Worm (Caenorhabditis elegans) whole organism, mixed stage, embryonic: ENCODE results near the gene F19G12.1.

Experiments
- M03D4.4 ChIP-seq: sonication (generic microtip); optimal IDR thresholded peaks from 2 replicates; lab custom pipeline; 2017; ENCODE audit warnings: mild to moderate bottlenecking, missing genetic modification characterization, missing compliant biosample characterization
- bed-3 ChIP-seq: fragments of 200-800 bp; sonication (Bioruptor generic); optimal IDR thresholded peaks from 3 replicates; lab custom pipeline; 2018; ENCODE audit warnings: mild to moderate bottlenecking, missing genetic modification characterization, moderate library complexity, missing compliant biosample characterization
- blmp-1 ChIP-seq: fragments of 150-350 bp; optimal IDR thresholded peaks from 2 replicates; lab custom pipeline; 2014; ENCODE audit warnings: missing biosample characterization, missing genetic modification characterization
- ceh-39 ChIP-seq: fragments of 150-350 bp; optimal IDR thresholded peaks from 2 replicates; lab custom pipeline; 2014; ENCODE audit warnings: missing biosample characterization, missing genetic modification characterization
- ceh-43 ChIP-seq: fragments of 200-800 bp; sonication (Bioruptor generic); optimal IDR thresholded peaks from 2 replicates; lab custom pipeline; 2018; ENCODE audit warnings: mild to moderate bottlenecking, missing genetic modification characterization, moderate library complexity, missing compliant biosample characterization
- ces-1 ChIP-seq: fragments of 150-350 bp; optimal IDR thresholded peaks from 2 replicates; lab custom pipeline; 2014; ENCODE audit warnings: missing biosample characterization, missing genetic modification reagents, missing genetic modification characterization
- cnd-1 ChIP-seq: fragments of 200-800 bp; sonication (Bioruptor generic); optimal IDR thresholded peaks from 2 replicates; lab custom pipeline; 2018; ENCODE audit warnings: mild to moderate bottlenecking, missing genetic modification characterization, missing compliant biosample characterization
- drap-1 ChIP-seq: fragments of 200-800 bp; sonication (Bioruptor generic); optimal IDR thresholded peaks from 3 replicates; lab custom pipeline; 2018; ENCODE audit warnings: mild to moderate bottlenecking, missing genetic modification characterization, missing compliant biosample characterization
- elt-3 ChIP-seq: fragments of 150-350 bp; optimal IDR thresholded peaks from 2 replicates; lab custom pipeline; 2014; ENCODE audit warnings: missing biosample characterization, missing genetic modification characterization
- flh-1 ChIP-seq: fragments of 200-800 bp; sonication (Bioruptor generic); optimal IDR thresholded peaks from 2 replicates; lab custom pipeline; 2018; ENCODE audit warnings: mild to moderate bottlenecking, missing genetic modification characterization, moderate library complexity, missing compliant biosample characterization
- ham-2 ChIP-seq: fragments of 200-800 bp; sonication (Bioruptor generic); optimal IDR thresholded peaks from 2 replicates; lab custom pipeline; 2018; ENCODE audit warnings: mild to moderate bottlenecking, missing genetic modification characterization, missing compliant biosample characterization
- hlh-1 ChIP-seq: fragments of 150-350 bp; optimal IDR thresholded peaks from 2 replicates; lab custom pipeline; 2014; ENCODE audit warnings: missing biosample characterization, missing genetic modification reagents, missing genetic modification characterization
- lin-13 ChIP-seq: fragments of 150-350 bp; optimal IDR thresholded peaks from 2 replicates; lab custom pipeline; 2014; ENCODE audit warnings: missing biosample characterization, missing genetic modification characterization
- lin-32 ChIP-seq: fragments of 200-800 bp; sonication (Bioruptor generic); optimal IDR thresholded peaks from 2 replicates; lab custom pipeline; 2018; ENCODE audit warnings: mild to moderate bottlenecking, missing genetic modification characterization, missing compliant biosample characterization
- lsy-2 ChIP-seq: fragments of 150-350 bp; optimal IDR thresholded peaks from 2 replicates; lab custom pipeline; 2014; ENCODE audit warnings: missing biosample characterization, missing genetic modification characterization
- mab-5 ChIP-seq: fragments of 150-350 bp; optimal IDR thresholded peaks from 2 replicates; lab custom pipeline; 2014; ENCODE audit warnings: missing biosample characterization, missing genetic modification characterization
- nhr-12 ChIP-seq: fragments of 150-350 bp; optimal IDR thresholded peaks from 2 replicates; lab custom pipeline; 2014; ENCODE audit warnings: missing biosample characterization, missing genetic modification characterization
- nhr-237 ChIP-seq: fragments of 150-350 bp; optimal IDR thresholded peaks from 2 replicates; lab custom pipeline; 2014; ENCODE audit warnings: missing biosample characterization, missing genetic modification characterization
- nhr-28 ChIP-seq: fragments of 150-350 bp; optimal IDR thresholded peaks from 2 replicates; lab custom pipeline; 2014; ENCODE audit warnings: missing biosample characterization, missing genetic modification characterization
- pha-4 ChIP-seq: fragments of 150-350 bp; optimal IDR thresholded peaks from 2 replicates; lab custom pipeline; 2018; ENCODE audit warnings: missing biosample characterization, missing genetic modification reagents, missing genetic modification characterization
- sem-2 ChIP-seq: fragments of 200-800 bp; sonication (Bioruptor generic); optimal IDR thresholded peaks from 2 replicates; lab custom pipeline; 2018; ENCODE audit warnings: mild to moderate bottlenecking, missing genetic modification characterization, missing compliant biosample characterization
- snpc-4 ChIP-seq: fragments of 150-350 bp; optimal IDR thresholded peaks from 2 replicates; lab custom pipeline; 2014; ENCODE audit warnings: missing biosample characterization, missing genetic modification characterization
- sptf-1 ChIP-seq: sonication (generic microtip); optimal IDR thresholded peaks from 2 replicates; lab custom pipeline; 2017; ENCODE audit warnings: mild to moderate bottlenecking, missing genetic modification characterization, moderate library complexity, missing compliant biosample characterization
- tbx-8 ChIP-seq: fragments of 200-800 bp; sonication (Bioruptor generic); optimal IDR thresholded peaks from 2 replicates; lab custom pipeline; 2018; ENCODE audit warnings: mild to moderate bottlenecking, missing genetic modification characterization, moderate library complexity, missing compliant biosample characterization
- unc-120 ChIP-seq: sonication (generic microtip); optimal IDR thresholded peaks from 2 replicates; lab custom pipeline; 2017; ENCODE audit warnings: missing genetic modification characterization, missing compliant biosample characterization; ENCODE audit not compliant: poor library complexity, severe bottlenecking
- unc-39 ChIP-seq: fragments of 150-350 bp; optimal IDR thresholded peaks from 2 replicates; lab custom pipeline; 2014; ENCODE audit warnings: missing biosample characterization, missing genetic modification characterization
- unc-62 ChIP-seq: fragments of 150-350 bp; optimal IDR thresholded peaks from 2 replicates; lab custom pipeline; 2014; ENCODE audit warnings: missing biosample characterization, missing genetic modification reagents, missing genetic modification characterization
- zip-8 ChIP-seq: fragments of 150-350 bp; optimal IDR thresholded peaks from 2 replicates; lab custom pipeline; 2014; ENCODE audit warnings: missing biosample characterization, missing genetic modification characterization
- ztf-11 ChIP-seq: fragments of 150-350 bp; optimal IDR thresholded peaks from 2 replicates; lab custom pipeline; 2014; ENCODE audit warnings: missing biosample characterization, missing genetic modification characterization

The F19G12.1 gene

DNA sequence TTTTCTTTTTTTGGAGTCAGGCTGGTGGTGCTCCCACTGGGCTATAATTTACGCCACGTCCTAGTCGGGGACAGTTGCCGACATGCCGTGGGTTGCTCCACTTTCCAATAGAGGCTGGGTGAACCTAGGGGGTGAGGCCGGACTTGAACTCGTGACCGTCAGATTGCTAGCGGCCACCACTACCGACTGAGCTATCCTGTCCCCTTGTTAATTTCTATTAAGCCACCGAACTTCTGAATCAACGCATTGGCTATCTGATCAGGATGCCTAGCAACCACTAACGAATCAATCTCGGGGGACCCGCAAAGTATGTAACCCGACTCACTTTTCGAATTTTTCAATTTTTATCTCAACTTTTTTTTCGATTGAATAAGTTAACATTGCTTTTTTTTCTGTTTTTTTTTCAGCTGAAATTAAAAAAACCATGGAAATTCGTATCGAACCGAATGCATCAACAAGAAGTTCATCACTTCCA lies 43.9 kb upstream of the F19G12.1 start, which contains the start of gene F56C3.1:
Gene F56C3.1 (plus strand): TSS at position 425 of the 475 bp plus-strand sequence.
- TF ChIP-seq zip-8 (no peak), blmp-1 (tag; lab: Kevin White, UChicago) (no peak), ceh-43 (GFP tag; lab: Kevin White, UChicago) (no peak), pha-4 (tag; lab: Kevin White, UChicago) (no peak), bed-3 (no peak), nhr-12 (tag; lab: Kevin White, UChicago) (no peak), ceh-39 (tag; lab: Kevin White, UChicago) (no peak), mab-5 (tag; lab: Kevin White, UChicago) (no peak), unc-62 (no peak), unc-39 (no peak), snpc-4 (tag; lab: Kevin White, UChicago) (no peak), tbx-8 (GFP tag; lab: Kevin White, UChicago) (no peak), sptf-1 (tag; lab: Kevin White, UChicago) (no peak)

DNA sequence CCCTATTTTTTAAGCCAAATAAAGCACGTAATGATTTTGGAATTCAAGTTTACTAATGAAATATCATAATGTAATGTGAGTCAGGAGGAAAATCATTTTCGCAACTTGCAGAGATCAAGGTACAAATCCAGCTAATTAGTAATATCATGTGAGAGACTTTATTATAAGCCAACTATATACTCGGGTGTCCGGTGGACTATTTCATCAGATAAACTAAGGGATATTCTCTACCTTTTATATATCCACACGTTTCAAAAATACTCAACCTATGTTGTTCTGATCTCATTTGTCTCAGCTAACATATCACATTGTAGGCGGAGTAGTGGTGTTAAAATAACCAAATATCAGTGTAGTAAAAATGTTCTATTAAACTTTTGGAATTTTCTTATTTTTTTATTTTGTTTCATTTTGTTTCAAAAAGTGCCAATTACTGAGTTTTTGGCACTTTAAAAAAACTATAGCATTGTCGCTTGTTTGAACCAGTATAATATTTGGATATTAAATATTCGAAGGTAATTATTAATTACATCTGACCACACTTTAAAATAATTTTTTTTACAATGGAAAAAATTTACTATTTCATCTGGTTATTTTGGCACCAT lies 41.3 kb upstream of the F19G12.1 start:
- TF ChIP-seq blmp-1 (tag; lab: Kevin White, UChicago) (no peak), unc-120 (tag; lab: Kevin White, UChicago) (no peak), hlh-1 (tag; lab: Kevin White, UChicago) (no peak), nhr-237 (peak; percentile 89), sptf-1 (tag; lab: Kevin White, UChicago) (no peak), elt-3 (tag; lab: Kevin White, UChicago) (peak; percentile 74), ces-1 (GFP tag; lab: Kevin White, UChicago) (peak; percentile 62)

DNA sequence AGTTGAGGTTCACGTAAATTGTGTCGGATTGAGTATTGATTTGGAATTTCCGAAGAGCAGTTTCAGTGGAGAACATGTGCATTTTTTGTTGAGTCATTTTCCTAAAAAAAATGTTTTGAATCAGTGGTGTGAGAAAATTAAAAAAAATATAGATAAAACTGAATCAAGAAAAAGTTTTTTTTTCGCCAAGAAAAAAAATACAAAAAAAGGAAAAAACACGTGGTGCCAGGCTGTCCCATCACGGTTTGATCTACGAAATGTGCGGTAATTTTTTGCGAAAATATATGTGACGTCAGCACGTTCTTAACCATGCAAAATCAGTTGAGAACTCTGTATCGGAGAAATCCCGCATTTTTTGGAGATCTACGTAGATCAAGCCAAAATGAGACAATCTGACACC lies 36.9 kb upstream of the F19G12.1 start, which contains the start of gene F56C3.9:
Gene F56C3.9 (minus strand): TSS at position 101 of the 400 bp plus-strand sequence.
- no peak for TF ChIP-seq lsy-2 (tag; lab: Kevin White, UChicago)
- TF ChIP-seq ztf-11 (tag; lab: Kevin White, UChicago): no peak
- TF ChIP-seq tbx-8 (GFP tag; lab: Kevin White, UChicago): no peak
- no peak for TF ChIP-seq bed-3
- no peak for TF ChIP-seq lin-13 (tag; lab: Kevin White, UChicago)
- TF ChIP-seq drap-1 (GFP tag; lab: Kevin White, UChicago): no peak
- TF ChIP-seq cnd-1 (tag; lab: Kevin White, UChicago): no peak
- no peak for TF ChIP-seq nhr-12 (tag; lab: Kevin White, UChicago)
- TF ChIP-seq ham-2: no peak
- TF ChIP-seq lin-32 (GFP tag; lab: Kevin White, UChicago): no peak
- no peak for TF ChIP-seq M03D4.4 (tag; lab: Kevin White, UChicago)
- TF ChIP-seq elt-3 (tag; lab: Kevin White, UChicago): no peak

DNA sequence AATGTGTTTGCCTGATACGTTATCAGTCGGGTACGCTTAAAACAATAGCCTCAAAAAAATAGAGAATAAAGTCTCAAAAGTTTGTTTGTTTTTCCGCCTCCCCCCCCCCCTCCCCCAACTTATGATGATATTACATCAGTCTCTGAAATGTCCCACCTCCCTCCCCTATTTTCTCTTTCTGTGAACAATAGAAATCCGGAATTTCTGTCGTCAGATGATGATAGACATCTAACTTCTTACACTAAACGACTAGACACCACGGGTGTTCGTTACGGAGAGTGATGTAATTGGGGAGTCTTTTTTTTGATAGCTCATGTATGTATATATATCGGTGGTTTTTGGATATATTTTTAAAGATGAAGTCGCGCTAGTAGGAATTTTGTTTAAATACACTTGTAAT lies 36.4 kb upstream of the F19G12.1 start:
- TF ChIP-seq flh-1 (GFP tag; lab: Kevin White, UChicago) (no peak), blmp-1 (tag; lab: Kevin White, UChicago) (no peak), pha-4 (tag; lab: Kevin White, UChicago) (no peak), unc-39 (no peak), snpc-4 (tag; lab: Kevin White, UChicago) (no peak), zip-8 (no peak), sem-2 (GFP tag; lab: Kevin White, UChicago) (no peak), ceh-43 (GFP tag; lab: Kevin White, UChicago) (no peak), lin-32 (GFP tag; lab: Kevin White, UChicago) (no peak), unc-120 (tag; lab: Kevin White, UChicago) (no peak), ces-1 (GFP tag; lab: Kevin White, UChicago) (no peak), nhr-28 (tag; lab: Kevin White, UChicago) (no peak)
- TF ChIP-seq, all 35 proteins: peak for 0

DNA sequence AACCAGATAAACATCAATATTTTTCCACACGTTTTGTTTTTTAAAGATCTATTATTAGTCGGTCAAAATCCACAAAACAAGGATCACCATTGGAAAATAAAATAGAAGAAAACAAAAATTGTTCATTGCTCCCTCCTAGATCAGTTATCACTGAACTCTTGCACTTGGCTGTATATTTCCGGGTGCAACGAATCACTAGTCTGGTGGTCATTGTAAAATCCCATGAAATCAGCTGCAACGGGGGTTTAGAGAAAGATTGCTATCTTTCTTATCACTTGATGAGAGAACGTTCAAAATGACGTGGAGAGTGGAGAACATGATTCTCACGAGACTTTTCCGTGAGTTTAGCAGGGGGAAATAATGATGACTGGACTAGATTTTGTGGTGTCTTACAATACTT lies 35.0 kb upstream of the F19G12.1 start:
- TF ChIP-seq elt-3 (tag; lab: Kevin White, UChicago): no peak
- no peak for TF ChIP-seq snpc-4 (tag; lab: Kevin White, UChicago)
- no peak for TF ChIP-seq lin-13 (tag; lab: Kevin White, UChicago)
